Fruit fly (Drosophila melanogaster) whole organism, adult: ENCODE measurements around the gene ncd.
A peak's percentile ranks its signal among the peaks of the same experiment; 100 is the strongest.

Source experiments
- CG11617 ChIP-seq: fragments of 200-800 bp; sonication (Bioruptor generic); optimal IDR thresholded peaks from 2 replicates; lab custom pipeline; 2017; ENCODE audit warnings: mild to moderate bottlenecking, missing biosample characterization, missing genetic modification reagents, missing genetic modification characterization
- CG12768 ChIP-seq: fragments of 200-800 bp; sonication (Bioruptor generic); optimal IDR thresholded peaks from 2 replicates; lab custom pipeline; 2017; ENCODE audit warnings: missing biosample characterization, missing genetic modification characterization, mild to moderate bottlenecking, moderate library complexity, missing genetic modification reagents
- CG14711 ChIP-seq: fragments of 200-800 bp; sonication (Bioruptor generic); optimal IDR thresholded peaks from 2 replicates; lab custom pipeline; 2018; ENCODE audit warnings: missing biosample characterization, mild to moderate bottlenecking, missing genetic modification characterization, moderate library complexity
- CG1620 ChIP-seq: fragments of 200-800 bp; sonication (Bioruptor generic); optimal IDR thresholded peaks from 2 replicates; lab custom pipeline; 2016; ENCODE audit warnings: missing biosample characterization, missing genetic modification characterization
- CG33017 ChIP-seq: fragments of 200-800 bp; sonication (Bioruptor generic); optimal IDR thresholded peaks from 2 replicates; lab custom pipeline; 2018; ENCODE audit warnings: missing biosample characterization, mild to moderate bottlenecking, missing genetic modification characterization, moderate library complexity
- CG5204 ChIP-seq: fragments of 200-800 bp; sonication (Bioruptor generic); optimal IDR thresholded peaks from 2 replicates; lab custom pipeline; 2016; ENCODE audit warnings: missing biosample characterization, missing genetic modification characterization
- CG7045 ChIP-seq: fragments of 200-800 bp; sonication (Bioruptor generic); optimal IDR thresholded peaks from 2 replicates; lab custom pipeline; 2017; ENCODE audit warnings: missing biosample characterization, mild to moderate bottlenecking, missing genetic modification characterization
- CG7101 ChIP-seq: fragments of 200-800 bp; sonication (Bioruptor generic); optimal IDR thresholded peaks from 2 replicates; lab custom pipeline; 2018; ENCODE audit warnings: missing biosample characterization, mild to moderate bottlenecking, missing genetic modification characterization, moderate library complexity
- Clk ChIP-seq: fragments of 200-800 bp; sonication (Bioruptor generic); optimal IDR thresholded peaks from 2 replicates; lab custom pipeline; 2017; ENCODE audit warnings: missing biosample characterization, missing genetic modification characterization
- Crg-1 ChIP-seq: fragments of 200-800 bp; sonication (Bioruptor generic); optimal IDR thresholded peaks from 2 replicates; lab custom pipeline; 2016; ENCODE audit warnings: missing biosample characterization, missing genetic modification characterization
- Hr96 ChIP-seq: fragments of 200-800 bp; sonication (Bioruptor generic); optimal IDR thresholded peaks from 2 replicates; lab custom pipeline; 2016; ENCODE audit warnings: missing biosample characterization, missing genetic modification characterization
- Mnt ChIP-seq: fragments of 200-800 bp; sonication (Bioruptor generic); optimal IDR thresholded peaks from 2 replicates; lab custom pipeline; 2016; ENCODE audit warnings: missing biosample characterization, mild to moderate bottlenecking, missing genetic modification characterization
- bab1 ChIP-seq: fragments of 200-800 bp; sonication (Bioruptor generic); optimal IDR thresholded peaks from 3 replicates; lab custom pipeline; 2019; ENCODE audit warnings: missing biosample characterization, mild to moderate bottlenecking, missing genetic modification characterization, moderate library complexity
- cic ChIP-seq: fragments of 200-800 bp; sonication (Bioruptor generic); optimal IDR thresholded peaks from 2 replicates; lab custom pipeline; 2017; ENCODE audit warnings: missing biosample characterization, mild to moderate bottlenecking, missing genetic modification characterization, moderate library complexity
- cnc ChIP-seq, 2 experiments: fragments of >200 bp; optimal IDR thresholded peaks; 2 replicates each; lab custom pipeline; 2017
- kay ChIP-seq: fragments of 200-800 bp; sonication (Bioruptor generic); peaks from one replicate; lab custom pipeline; 2016; ENCODE audit warnings: missing biosample characterization, missing genetic modification characterization, borderline replicate concordance
- ovo ChIP-seq: fragments of 200-800 bp; sonication (Bioruptor generic); optimal IDR thresholded peaks from 2 replicates; lab custom pipeline; 2016; ENCODE audit warnings: missing biosample characterization, missing genetic modification characterization
- pad ChIP-seq: fragments of 200-800 bp; sonication (Bioruptor generic); optimal IDR thresholded peaks from 3 replicates; lab custom pipeline; 2017; ENCODE audit warnings: missing biosample characterization, missing genetic modification characterization, mild to moderate bottlenecking, moderate library complexity, missing genetic modification reagents
- tj ChIP-seq: fragments of 200-800 bp; sonication (Bioruptor generic); optimal IDR thresholded peaks from 3 replicates; lab custom pipeline; 2017; ENCODE audit warnings: missing biosample characterization, mild to moderate bottlenecking, missing genetic modification characterization, moderate library complexity
- toe ChIP-seq: fragments of 200-800 bp; sonication (Bioruptor generic); optimal IDR thresholded peaks from 2 replicates; lab custom pipeline; 2016; ENCODE audit warnings: missing biosample characterization, missing genetic modification characterization

Gene ncd

dm6 chr3R:29758734-29759131, 48.2 kb downstream of the ncd start:
- TF ChIP-seq tj (no peak), CG7045 (GFP tag; lab: Kevin White, UChicago) (no peak), CG5204 (GFP tag; lab: Kevin White, UChicago) (no peak), cic (GFP tag; lab: Kevin White, UChicago) (no peak), ovo (no peak), CG11617 (GFP tag; lab: Kevin White, UChicago) (no peak), CG7101 (tag; lab: Kevin White, UChicago) (no peak), CG12768 (GFP tag; lab: Kevin White, UChicago) (no peak)

- no peak for TF ChIP-seq Hr96 (GFP tag; lab: Kevin White, UChicago)
- TF ChIP-seq CG7101 (tag; lab: Kevin White, UChicago), result no peak
- no peak for TF ChIP-seq Crg-1
- no peak for TF ChIP-seq toe (GFP tag; lab: Kevin White, UChicago)
- TF ChIP-seq ovo, result no peak
- no peak for TF ChIP-seq CG33017 (tag; lab: Kevin White, UChicago)
- TF ChIP-seq CG14711, result no peak
- TF ChIP-seq cnc (optimal IDR thresholded peaks at IDR 0.05; lab: Kevin White, UChicago), result no peak
These were observed 48.7 kb downstream of the ncd start for dm6 chr3R:29758129-29758733.

- TF ChIP-seq CG12768 (GFP tag; lab: Kevin White, UChicago) (no peak), CG11617 (GFP tag; lab: Kevin White, UChicago) (no peak), bab1 (GFP tag; lab: Kevin White, UChicago) (no peak), CG7045 (GFP tag; lab: Kevin White, UChicago) (no peak), CG33017 (tag; lab: Kevin White, UChicago) (no peak)
These were observed 49.2 kb downstream of the ncd start for dm6 chr3R:29757681-29758080.

- TF ChIP-seq toe (GFP tag; lab: Kevin White, UChicago) (no peak), Hr96 (GFP tag; lab: Kevin White, UChicago) (no peak), bab1 (GFP tag; lab: Kevin White, UChicago) (no peak), CG5204 (GFP tag; lab: Kevin White, UChicago) (no peak), kay (GFP tag; lab: Kevin White, UChicago) (no peak), CG14711 (no peak), CG12768 (GFP tag; lab: Kevin White, UChicago) (no peak), CG1620 (GFP tag; lab: Kevin White, UChicago) (no peak), Mnt (GFP tag; lab: Kevin White, UChicago) (no peak), Clk (GFP tag; lab: Kevin White, UChicago) (no peak), Crg-1 (no peak), CG33017 (tag; lab: Kevin White, UChicago) (no peak)
These were observed 49.7 kb downstream of the ncd start for dm6 chr3R:29757226-29757625.

- peak; percentile 6 for TF ChIP-seq CG7101 (tag; lab: Kevin White, UChicago)
- TF ChIP-seq CG33017 (tag; lab: Kevin White, UChicago), result peak; percentile 73
- peak; percentile 73 for TF ChIP-seq CG12768 (GFP tag; lab: Kevin White, UChicago)
- TF ChIP-seq cnc (optimal IDR thresholded peaks at IDR 0.05; lab: Kevin White, UChicago), result no peak
- TF ChIP-seq CG14711, result no peak
- peak; percentile 44 for TF ChIP-seq CG11617 (GFP tag; lab: Kevin White, UChicago)
- TF ChIP-seq Clk (GFP tag; lab: Kevin White, UChicago), result peak; percentile 9
- TF ChIP-seq CG1620 (GFP tag; lab: Kevin White, UChicago), result no peak
These were observed 50.8 kb downstream of the ncd start for dm6 chr3R:29756153-29756552.

dm6 chr3R:29755248-29755647, 51.7 kb downstream of the ncd start:
- TF ChIP-seq CG33017 (tag; lab: Kevin White, UChicago) (no peak), CG7101 (tag; lab: Kevin White, UChicago) (no peak), CG5204 (GFP tag; lab: Kevin White, UChicago) (no peak), cnc (optimal IDR thresholded peaks at IDR 0.05; lab: Kevin White, UChicago) (no peak), CG7045 (GFP tag; lab: Kevin White, UChicago) (no peak), tj (no peak), Mnt (GFP tag; lab: Kevin White, UChicago) (no peak), toe (GFP tag; lab: Kevin White, UChicago) (no peak), ovo (no peak), Clk (GFP tag; lab: Kevin White, UChicago) (no peak), bab1 (GFP tag; lab: Kevin White, UChicago) (no peak), CG1620 (GFP tag; lab: Kevin White, UChicago) (no peak), CG12768 (GFP tag; lab: Kevin White, UChicago) (no peak), cic (GFP tag; lab: Kevin White, UChicago) (no peak), kay (GFP tag; lab: Kevin White, UChicago) (no peak), pad (GFP tag; lab: Kevin White, UChicago) (no peak), CG11617 (GFP tag; lab: Kevin White, UChicago) (no peak)
